Worm (Caenorhabditis elegans) whole organism, L4/young adult: Measurements from ENCODE around the gene srg-17.
"Not testable (repeated sequence)": the region's sequence is repeated elsewhere in the genome, so short reads cannot be mapped to it uniquely, and the experiment has no call there.

Experiments
- W03F9.2 ChIP-seq: fragments of 150-350 bp; optimal IDR thresholded peaks from 2 replicates; lab custom pipeline; 2014; ENCODE audit warnings: missing biosample characterization, missing genetic modification characterization
- dao-5 ChIP-seq: sonication (generic microtip); optimal IDR thresholded peaks from 2 replicates; lab custom pipeline; 2016; ENCODE audit warnings: missing genotype, missing genetic modification characterization, moderate library complexity, missing compliant biosample characterization
- him-1 ChIP-seq: sonication (generic microtip); optimal IDR thresholded peaks from 2 replicates; lab custom pipeline; 2016; ENCODE audit warnings: missing genotype, missing genetic modification reagents, missing genetic modification characterization, missing compliant biosample characterization

srg-17 gene

ce11 chrII:12473406-12473805 lies at the start of gene srg-17:
Gene srg-17, plus strand, starts transcription at chrII:12473706.
- TF ChIP-seq dao-5 (tag; lab: Kevin White, UChicago) (no peak), him-1 (tag; lab: Kevin White, UChicago) (no peak), W03F9.2 (tag; lab: Kevin White, UChicago) (no peak)

DNA sequence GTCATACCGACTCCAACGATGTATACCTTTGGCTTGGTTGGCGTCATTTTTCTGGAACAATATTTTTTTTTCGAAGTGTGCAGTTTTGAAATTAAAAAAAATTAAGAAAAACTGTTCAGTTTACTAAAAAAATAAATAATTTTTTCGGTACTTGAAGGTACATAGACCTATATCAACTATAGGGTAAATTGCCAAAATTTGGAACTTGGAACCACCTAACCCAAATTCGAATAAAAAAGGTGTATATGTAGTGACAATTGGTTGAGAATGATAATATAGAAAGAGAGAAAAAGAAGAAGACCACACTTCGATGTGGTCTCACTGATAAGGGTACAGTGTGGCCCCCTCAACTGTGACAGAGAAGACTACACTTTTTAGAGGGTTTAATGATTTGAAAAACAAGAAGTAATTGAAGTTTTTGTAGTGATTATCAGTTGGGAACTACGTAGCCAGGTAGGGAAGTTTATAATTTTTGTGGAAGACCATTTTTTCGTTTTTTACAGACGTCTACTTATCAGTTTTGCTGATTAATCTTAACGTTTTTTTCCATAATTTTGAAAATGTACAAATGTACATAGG lies 47.8 kb upstream of the srg-17 start, which contains the start of gene daf-22:
Gene daf-22, minus strand, starts transcription at position 51 of the 579 bp plus-strand sequence.
- TF ChIP-seq W03F9.2 (tag; lab: Kevin White, UChicago): peak; percentile 32
- no peak for TF ChIP-seq him-1 (tag; lab: Kevin White, UChicago)

DNA sequence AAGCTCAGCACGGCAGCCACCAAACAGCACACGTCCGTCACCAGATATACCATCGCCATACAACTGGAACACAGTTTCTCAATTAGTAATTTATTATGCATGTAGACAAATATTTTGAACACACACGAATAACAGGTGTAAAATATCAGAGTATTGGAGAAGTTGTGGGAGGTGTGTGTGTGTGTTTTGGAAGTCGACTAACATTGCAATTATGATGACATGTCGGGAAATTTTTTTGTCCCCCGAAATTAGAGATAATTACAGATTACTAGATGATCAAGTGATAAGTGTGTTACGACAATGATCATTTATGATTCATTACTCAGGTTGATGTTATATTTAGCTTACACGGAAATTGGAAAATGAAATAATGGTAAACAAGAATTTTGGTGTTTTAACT lies 43.8 kb upstream of the srg-17 start, which contains the start of gene Y57A10C.8:
Gene Y57A10C.8, minus strand, starts transcription at position 101 of the 400 bp plus-strand sequence.
- TF ChIP-seq W03F9.2 (tag; lab: Kevin White, UChicago) (no peak), him-1 (tag; lab: Kevin White, UChicago) (no peak), dao-5 (tag; lab: Kevin White, UChicago) (no peak)

DNA sequence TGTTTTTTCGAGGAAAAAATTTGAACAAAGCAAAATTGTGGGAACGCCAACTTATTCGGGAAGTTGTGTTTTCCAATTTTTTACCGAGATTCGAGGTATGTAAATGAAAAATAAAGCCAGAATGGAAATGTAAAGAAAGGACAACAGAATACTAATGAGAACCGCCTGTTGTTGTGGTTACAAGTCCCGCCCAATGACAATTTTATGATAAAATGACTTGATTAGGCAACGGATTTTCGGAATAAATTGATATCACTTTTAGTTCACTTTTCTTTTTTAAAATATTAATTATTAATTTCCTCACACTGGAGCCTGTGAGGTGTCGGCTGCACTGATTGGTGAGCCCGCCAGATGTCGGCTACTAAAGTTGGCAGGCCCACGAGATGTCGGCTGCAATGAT lies 41.1 kb upstream of the srg-17 start, which contains the start of gene dct-12:
Gene dct-12, minus strand, starts transcription at position 101 of the 400 bp plus-strand sequence.
- no peak for TF ChIP-seq him-1 (tag; lab: Kevin White, UChicago)
- no peak for TF ChIP-seq W03F9.2 (tag; lab: Kevin White, UChicago)
- no peak for TF ChIP-seq dao-5 (tag; lab: Kevin White, UChicago)

DNA sequence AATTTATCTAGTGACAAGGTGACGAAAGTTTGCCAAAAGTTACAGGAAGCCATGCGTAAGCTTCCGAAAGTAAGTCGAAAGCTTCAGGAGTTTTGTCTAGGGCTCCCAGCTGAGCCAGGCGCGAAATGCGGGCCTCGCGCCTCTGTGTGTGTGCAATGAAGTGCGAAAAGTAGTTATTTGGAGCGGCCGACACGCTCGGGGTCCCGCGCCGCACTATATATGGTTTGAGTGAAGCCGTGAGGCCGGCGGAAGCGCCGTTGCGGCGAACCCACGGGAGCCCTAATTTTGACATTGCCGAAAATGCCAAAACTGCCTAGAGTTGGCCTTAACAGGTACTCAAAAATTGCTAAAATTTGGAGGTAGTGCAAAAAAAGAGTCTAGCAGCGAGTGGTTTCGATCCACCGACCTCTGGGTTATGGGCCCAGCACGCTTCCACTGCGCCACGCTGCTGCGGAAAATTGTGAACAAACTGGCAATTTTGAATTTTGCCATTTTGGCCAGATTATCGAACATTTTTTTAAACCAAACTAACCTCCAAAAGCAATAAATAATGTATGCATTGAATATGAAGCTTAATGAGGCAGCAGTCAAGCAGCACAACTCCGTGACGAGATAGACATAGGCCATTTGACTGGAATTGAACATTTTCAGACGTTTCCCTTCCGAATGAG lies 38.2 kb upstream of the srg-17 start:
- TF ChIP-seq W03F9.2 (tag; lab: Kevin White, UChicago) (no peak), dao-5 (tag; lab: Kevin White, UChicago) (no peak), him-1 (tag; lab: Kevin White, UChicago) (no peak)

DNA sequence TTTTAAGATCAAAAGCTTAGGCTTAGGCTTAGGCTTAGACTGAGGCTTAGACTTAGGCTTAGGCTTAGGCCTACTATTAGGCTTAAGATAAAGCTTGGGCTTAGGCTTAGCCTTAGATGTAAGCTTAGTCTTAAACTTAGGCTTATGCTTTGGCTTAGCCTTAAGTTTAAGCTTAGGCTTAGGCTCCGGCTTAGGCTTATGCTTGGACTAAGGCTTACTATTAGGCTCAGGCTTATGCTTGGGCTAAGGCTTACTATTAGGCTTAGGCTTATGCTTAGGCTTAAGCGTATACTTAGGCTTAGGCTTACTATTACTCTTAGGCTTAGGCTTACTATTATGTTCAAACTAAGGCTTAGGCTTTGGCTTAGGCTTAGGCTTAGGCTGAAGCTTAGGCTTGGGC lies 36.8 kb upstream of the srg-17 start:
- no peak for TF ChIP-seq him-1 (tag; lab: Kevin White, UChicago)
- no peak for TF ChIP-seq W03F9.2 (tag; lab: Kevin White, UChicago)
- no peak for TF ChIP-seq dao-5 (tag; lab: Kevin White, UChicago)

ce11 chrII:12438441-12438840 lies 35.1 kb upstream of the srg-17 start, which contains the start of gene Y57A10C.9:
Gene Y57A10C.9, minus strand, starts transcription at chrII:12438541.
- TF ChIP-seq dao-5 (tag; lab: Kevin White, UChicago) (no peak), W03F9.2 (tag; lab: Kevin White, UChicago) (no peak), him-1 (tag; lab: Kevin White, UChicago) (no peak)

- TF ChIP-seq W03F9.2, him-1, dao-5 (tag; lab: Kevin White, UChicago): not testable (repeated sequence)
These were observed 32.3 kb upstream of the srg-17 start, which contains the start of gene Y57A10C.10 for ce11 chrII:12441164-12441563. Gene Y57A10C.10, minus strand, starts transcription at chrII:12441264.

DNA sequence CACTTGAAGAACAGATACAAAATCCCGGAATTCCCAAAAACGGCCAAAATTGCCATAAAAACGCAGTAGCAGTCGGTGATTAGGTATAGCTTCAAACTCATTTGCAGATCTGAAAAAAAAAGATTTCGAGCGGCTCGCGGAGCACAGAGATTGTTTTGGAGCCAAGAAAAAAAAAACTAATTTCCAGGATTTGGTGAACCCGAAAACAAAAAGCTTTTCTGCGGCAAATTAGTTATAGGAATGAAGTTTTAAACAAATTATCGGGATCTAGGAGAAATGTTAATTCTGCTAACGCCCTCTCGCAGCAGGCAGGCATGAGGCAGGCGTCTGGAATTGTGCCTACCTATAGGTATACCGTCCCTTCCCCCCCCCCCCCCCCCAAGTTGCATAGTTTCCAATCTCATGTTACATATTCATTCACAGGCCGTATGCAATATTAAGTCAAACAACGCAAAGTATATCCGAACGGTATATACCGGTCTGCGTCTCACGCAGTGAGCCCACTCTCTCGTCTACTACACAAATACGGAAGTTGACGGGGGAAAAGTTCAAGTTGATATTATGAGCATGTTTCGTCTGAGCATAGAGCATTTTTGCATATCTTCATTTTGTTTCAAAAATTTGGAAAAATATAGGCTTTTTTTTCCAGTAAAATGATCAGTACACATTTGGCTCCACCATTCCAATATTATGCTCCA lies 28.7 kb upstream of the srg-17 start, which contains the start of the genes W05H5.1 and pitr-6:
Gene W05H5.1, minus strand, starts transcription at position 101 of the 698 bp plus-strand sequence.
Gene pitr-6, plus strand, starts transcription at position 648 of the 698 bp plus-strand sequence.
- TF ChIP-seq W03F9.2 (tag; lab: Kevin White, UChicago): no peak
- no peak for TF ChIP-seq him-1 (tag; lab: Kevin White, UChicago)
- TF ChIP-seq dao-5 (tag; lab: Kevin White, UChicago): no peak

DNA sequence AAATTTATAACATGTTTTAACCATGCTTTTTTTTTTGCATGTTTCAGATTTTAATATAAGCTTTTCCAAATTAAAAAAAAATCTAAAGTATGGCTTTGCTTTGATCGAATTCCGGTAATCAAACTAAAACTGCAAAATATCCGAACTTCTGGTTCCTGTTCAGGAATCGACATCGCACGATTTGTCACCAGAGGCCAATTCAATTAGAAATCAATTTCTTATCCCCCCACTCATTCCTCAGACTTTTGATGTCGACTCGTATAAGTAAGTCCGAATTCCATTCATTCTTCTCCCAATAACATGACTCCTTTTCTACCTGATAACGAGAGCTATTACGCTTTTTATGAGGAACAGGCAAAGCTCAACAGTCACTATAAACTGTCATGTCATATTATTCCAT lies 25.3 kb upstream of the srg-17 start, which contains the start of gene srh-27:
Gene srh-27, plus strand, starts transcription at position 301 of the 400 bp plus-strand sequence.
- TF ChIP-seq W03F9.2 (tag; lab: Kevin White, UChicago) (no peak), him-1 (tag; lab: Kevin White, UChicago) (no peak), dao-5 (tag; lab: Kevin White, UChicago) (no peak)

DNA sequence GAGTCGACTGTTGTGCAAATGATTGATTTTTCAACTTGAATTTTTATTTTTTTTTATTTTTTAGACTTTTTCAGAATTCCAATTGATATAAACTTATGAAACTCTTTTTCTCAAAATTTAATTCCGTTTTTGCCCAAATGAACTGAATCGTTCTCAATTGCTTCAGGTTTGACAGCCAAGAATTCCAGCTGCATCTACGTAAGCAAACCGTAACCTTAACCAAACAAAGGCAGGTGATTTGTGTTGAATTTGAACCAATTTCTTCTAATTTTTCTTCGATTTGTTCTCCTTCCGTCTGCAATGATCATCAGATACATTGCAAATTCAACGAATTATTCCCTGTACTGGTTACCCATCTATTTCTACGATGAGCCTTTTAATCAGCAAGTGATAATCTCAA lies 23.7 kb upstream of the srg-17 start, which contains the start of gene sre-34:
Gene sre-34, plus strand, starts transcription at position 301 of the 400 bp plus-strand sequence.
- TF ChIP-seq W03F9.2 (tag; lab: Kevin White, UChicago) (no peak), him-1 (tag; lab: Kevin White, UChicago) (no peak), dao-5 (tag; lab: Kevin White, UChicago) (no peak)

DNA sequence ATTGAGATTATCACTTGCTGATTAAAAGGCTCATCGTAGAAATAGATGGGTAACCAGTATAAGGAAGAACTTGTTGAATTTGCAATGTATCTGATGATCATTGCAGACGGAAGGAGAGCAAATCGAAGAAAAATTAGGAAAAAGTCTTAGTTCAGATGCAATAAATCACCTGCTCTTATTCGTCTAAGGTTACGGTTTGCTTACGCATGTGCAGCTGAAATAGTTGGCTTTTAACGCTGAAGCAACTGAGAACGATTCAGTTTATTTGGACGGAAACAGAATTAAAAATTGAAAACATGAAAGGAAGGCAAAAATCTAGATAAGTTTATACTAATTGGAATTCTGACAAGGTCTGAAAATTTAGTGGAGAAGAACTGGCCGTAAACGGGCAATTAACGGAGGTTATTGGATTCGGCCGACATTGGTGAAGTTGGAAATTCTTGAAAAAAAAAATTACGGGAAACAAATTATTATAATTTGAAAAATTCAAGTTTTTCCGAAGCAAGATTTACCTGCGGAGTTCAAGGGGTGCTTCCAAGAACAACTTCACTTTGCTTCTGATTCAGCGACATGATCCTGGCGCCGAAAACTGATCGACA lies 20.7 kb upstream of the srg-17 start, which contains the start of the genes sre-35 and sre-33:
Gene sre-35, minus strand, starts transcription at position 101 of the 599 bp plus-strand sequence.
Gene sre-33, plus strand, starts transcription at position 549 of the 599 bp plus-strand sequence.
- TF ChIP-seq W03F9.2 (tag; lab: Kevin White, UChicago) (no peak), dao-5 (tag; lab: Kevin White, UChicago) (no peak), him-1 (tag; lab: Kevin White, UChicago) (no peak)
